Fruit fly (Drosophila melanogaster): ENCODE measurements around the gene Nuf2.

Gene Nuf2

dm6 chr2L:7033100-7033675 is 32.4 kb downstream of the Nuf2 start (continued):
- TF ChIP-seq CG8290 (GFP tag; optimal IDR thresholded peaks at IDR 0.05) (no peak), CG8290 (tag; optimal IDR thresholded peaks at IDR 0.05) (peak in 1 of 2 experiments; percentile 81), prd (optimal IDR thresholded peaks at IDR 0.05) (no peak), prd (GFP tag; IDR thresholded peaks at IDR 0.05) (peak; percentile 37; the same call in 1 of the 3 replicates), CG2712 (tag; optimal IDR thresholded peaks at IDR 0.05) (no peak), Sox102F (GFP tag; optimal IDR thresholded peaks at IDR 0.05) (no peak), CG5245 (GFP tag; optimal IDR thresholded peaks at IDR 0.05) (peak; percentile 16), eyg (GFP tag; optimal IDR thresholded peaks at IDR 0.05) (peak; percentile 25), seq (GFP tag; IDR thresholded peaks at IDR 0.05) (no peak), cas (GFP tag; IDR thresholded peaks at IDR 0.05) (0 out of 2 replicates have a peak, but pooled peaks have one; percentile 46), ham (GFP tag; IDR thresholded peaks at IDR 0.05) (no peak), CG1647 (GFP tag; optimal IDR thresholded peaks at IDR 0.05) (no peak), CG10565 (GFP tag; optimal IDR thresholded peaks at IDR 0.05) (no peak), BEAF-32 (GFP tag; optimal IDR thresholded peaks at IDR 0.05) (no peak), slbo (GFP tag; IDR thresholded peaks at IDR 0.05) (peak; percentile 74), Ssrp (tag; optimal IDR thresholded peaks at IDR 0.05) (no peak), sc (optimal IDR thresholded peaks at IDR 0.05) (no peak), sc (GFP tag; optimal IDR thresholded peaks at IDR 0.05) (no peak), Doc3 (GFP tag; IDR thresholded peaks at IDR 0.05; ENCODE audit: partially characterized antibody) (no peak), CG10979 (tag; optimal IDR thresholded peaks at IDR 0.05) (peak; percentile 45), CG15011 (GFP tag; optimal IDR thresholded peaks at IDR 0.05) (no peak), NC2β (GFP tag; optimal IDR thresholded peaks at IDR 0.05) (no peak), Gug (GFP tag; IDR thresholded peaks at IDR 0.05) (peak; percentile 66; the same call in 2 of the 4 replicates), D (optimal IDR thresholded peaks at IDR 0.05) (no peak), D (GFP tag; optimal IDR thresholded peaks at IDR 0.05) (no peak), Oli (tag; optimal IDR thresholded peaks at IDR 0.05) (no peak), gem (tag; optimal IDR thresholded peaks at IDR 0.05) (no peak), dmrt11E (tag; optimal IDR thresholded peaks at IDR 0.05) (no peak), CG8944 (GFP tag; optimal IDR thresholded peaks at IDR 0.05) (no peak), dan (GFP tag; IDR thresholded peaks at IDR 0.05) (no peak), tup (GFP tag; optimal IDR thresholded peaks at IDR 0.05) (no peak), CG11247 (GFP tag; IDR thresholded peaks at IDR 0.05) (no peak), hb (GFP tag; IDR thresholded peaks at IDR 0.05; ENCODE audit: partially characterized antibody) (no peak), pum (GFP tag; optimal IDR thresholded peaks at IDR 0.05) (peak; percentile 14), wdn (GFP tag; IDR thresholded peaks at IDR 0.05) (no peak), CG1529 (GFP tag; optimal IDR thresholded peaks at IDR 0.05) (no peak), CG3995 (GFP tag; optimal IDR thresholded peaks at IDR 0.05) (no peak), esg (GFP tag; conservative IDR thresholded peaks at IDR 0.05) (no peak), Dref (GFP tag; IDR thresholded peaks at IDR 0.05) (no peak), CG17186 (GFP tag; optimal IDR thresholded peaks at IDR 0.05) (no peak), CG14014 (GFP tag; IDR thresholded peaks at IDR 0.05) (peak; percentile 47; the same call in 1 of the 2 replicates), CG12071 (GFP tag; optimal IDR thresholded peaks at IDR 0.05) (no peak), Six4 (GFP tag; optimal IDR thresholded peaks at IDR 0.05) (no peak), Hr78 (GFP tag; optimal IDR thresholded peaks at IDR 0.05) (no peak), CG15073 (GFP tag; optimal IDR thresholded peaks at IDR 0.05) (peak; percentile 100), crol (GFP tag; IDR thresholded peaks at IDR 0.05) (no peak), twi (tag; optimal IDR thresholded peaks at IDR 0.05) (no peak), Mes4 (GFP tag; optimal IDR thresholded peaks at IDR 0.05) (no peak), Kr (GFP tag; optimal IDR thresholded peaks at IDR 0.05) (no peak), CG34376 (GFP tag; optimal IDR thresholded peaks at IDR 0.05) (peak; percentile 23), toy (GFP tag; IDR thresholded peaks at IDR 0.05) (no peak), CG14667 (GFP tag; IDR thresholded peaks at IDR 0.05) (no peak)

Measured in whole organism, embryonic.